Worm (Caenorhabditis elegans) whole organism, L3 larva: Measurements from ENCODE around the gene mel-11.

Source experiments
- ceh-28 ChIP-seq: fragments of 150-350 bp; optimal IDR thresholded peaks from 2 replicates; lab custom pipeline; 2014; ENCODE audit warnings: missing biosample characterization, missing genetic modification reagents, missing genetic modification characterization
- fkh-2 ChIP-seq: fragments of 150-350 bp; optimal IDR thresholded peaks from 2 replicates; lab custom pipeline; 2014; ENCODE audit warnings: missing biosample characterization, missing genetic modification reagents, missing genetic modification characterization
- nfya-1 ChIP-seq: sonication (generic microtip); optimal IDR thresholded peaks from 2 replicates; lab custom pipeline; 2017; ENCODE audit warnings: missing genetic modification characterization, mild to moderate bottlenecking, missing compliant biosample characterization, antibody characterized with exemption, moderate library complexity; ENCODE audit not compliant: insufficient read depth
- pha-4 ChIP-seq: fragments of 150-350 bp; optimal IDR thresholded peaks from 2 replicates; lab custom pipeline; 2014; ENCODE audit warnings: missing biosample characterization, missing genetic modification reagents, missing genetic modification characterization
- unc-62 ChIP-seq: fragments of 150-350 bp; sonication (generic microtip); optimal IDR thresholded peaks from 4 replicates; lab custom pipeline; 2014; ENCODE audit warnings: missing biosample characterization, missing genetic modification reagents, missing genetic modification characterization
- ztf-11 ChIP-seq: fragments of 150-350 bp; optimal IDR thresholded peaks from 2 replicates; lab custom pipeline; 2014; ENCODE audit warnings: missing biosample characterization, missing genetic modification characterization

ce11 chrII:9378174-9378573 lies 19.8 kb downstream of the mel-11 start:
- TF ChIP-seq unc-62 (GFP tag; lab: Kevin White, UChicago) (no peak), pha-4 (peak; percentile 59), nfya-1 (tag; lab: Kevin White, UChicago) (no peak), ztf-11 (tag; lab: Kevin White, UChicago) (no peak), ceh-28 (tag; lab: Kevin White, UChicago) (no peak), fkh-2 (tag; lab: Kevin White, UChicago) (no peak)
